Fruit fly (Drosophila melanogaster): Measurements from ENCODE around the gene Coprox.
A peak's percentile ranks its signal among the peaks of the same experiment; 100 is the strongest.

Coprox gene

dm6 chr2L:6922091-6922753 is 42.0 kb upstream of the Coprox start (continued):
- TF ChIP-seq btn (GFP tag; optimal IDR thresholded peaks at IDR 0.05) = peak; percentile 21
- no peak for TF ChIP-seq ttk (GFP tag; IDR thresholded peaks at IDR 0.05)
- no peak for TF ChIP-seq eyg (GFP tag; optimal IDR thresholded peaks at IDR 0.05)
- peak; percentile 70 for TF ChIP-seq phol (tag; optimal IDR thresholded peaks at IDR 0.05)
- TF ChIP-seq MTF-1 (GFP tag; optimal IDR thresholded peaks at IDR 0.05; ENCODE audit: borderline replicate concordance) = no peak
- TF ChIP-seq CG14860 (GFP tag; IDR thresholded peaks at IDR 0.05; ENCODE audit: partially characterized antibody) = no peak
- TF ChIP-seq Scr (GFP tag; IDR thresholded peaks at IDR 0.05; ENCODE audit: partially characterized antibody) = no peak
- peak; percentile 78 for TF ChIP-seq CG2712 (tag; optimal IDR thresholded peaks at IDR 0.05)
- TF ChIP-seq gro (GFP tag; optimal IDR thresholded peaks at IDR 0.05) = no peak
- TF ChIP-seq Sox102F (GFP tag; optimal IDR thresholded peaks at IDR 0.05) = no peak
- TF ChIP-seq CG30431 (GFP tag; optimal IDR thresholded peaks at IDR 0.05) = no peak
- TF ChIP-seq Deaf1 (tag; optimal IDR thresholded peaks at IDR 0.05) = no peak
- peak; percentile 36 for TF ChIP-seq salm (tag; optimal IDR thresholded peaks at IDR 0.05)
- TF ChIP-seq jing (GFP tag; optimal IDR thresholded peaks at IDR 0.05) = no peak
- TF ChIP-seq Rfx (GFP tag; IDR thresholded peaks at IDR 0.05) = no peak; the same call in 1 of the 2 replicates
- peak; percentile 58 for TF ChIP-seq CG12744 (GFP tag; optimal IDR thresholded peaks at IDR 0.05)
- no peak for TF ChIP-seq Dll (GFP tag; IDR thresholded peaks at IDR 0.05; ENCODE audit: partially characterized antibody)
- peak; percentile 19 for TF ChIP-seq CG4282 (GFP tag; optimal IDR thresholded peaks at IDR 0.05)
- no peak for TF ChIP-seq CG6272 (GFP tag; IDR thresholded peaks at IDR 0.05)
- TF ChIP-seq CG17912 (GFP tag; optimal IDR thresholded peaks at IDR 0.05) = no peak
- peak; percentile 32 for TF ChIP-seq CG3407 (GFP tag; optimal IDR thresholded peaks at IDR 0.05)
- peak; percentile 76 for TF ChIP-seq Xbp1 (GFP tag; optimal IDR thresholded peaks at IDR 0.05)
- peak; percentile 70 for TF ChIP-seq onecut (GFP tag; IDR thresholded peaks at IDR 0.05)
- no peak for TF ChIP-seq CG5180 (GFP tag; optimal IDR thresholded peaks at IDR 0.05)
- no peak for TF ChIP-seq Gsc (GFP tag; IDR thresholded peaks at IDR 0.05)
- TF ChIP-seq CG12769 (tag; optimal IDR thresholded peaks at IDR 0.05) = peak; percentile 61
- no peak for TF ChIP-seq tll (GFP tag; optimal IDR thresholded peaks at IDR 0.05)
- TF ChIP-seq CG30020 (tag; optimal IDR thresholded peaks at IDR 0.05) = no peak
- TF ChIP-seq CG17385 (GFP tag; optimal IDR thresholded peaks at IDR 0.05) = peak; percentile 68
- no peak for TF ChIP-seq schlank (tag; optimal IDR thresholded peaks at IDR 0.05)
- no peak for TF ChIP-seq aop (GFP tag; IDR thresholded peaks at IDR 0.05)
- TF ChIP-seq grn (GFP tag; optimal IDR thresholded peaks at IDR 0.05) = no peak
- peak; percentile 65 for TF ChIP-seq Dip3 (GFP tag; optimal IDR thresholded peaks at IDR 0.05)
- TF ChIP-seq usp (GFP tag; optimal IDR thresholded peaks at IDR 0.05) = no peak
- no peak for TF ChIP-seq CG15269 (tag; optimal IDR thresholded peaks at IDR 0.05)
- TF ChIP-seq abd-A (tag; optimal IDR thresholded peaks at IDR 0.05) = no peak
- peak; percentile 1 for TF ChIP-seq kah (GFP tag; optimal IDR thresholded peaks at IDR 0.05)
- no peak; the same call in 2 of the 3 replicates for TF ChIP-seq B-H1 (GFP tag; IDR thresholded peaks at IDR 0.05)
- no peak for TF ChIP-seq Jarid2 (GFP tag; optimal IDR thresholded peaks at IDR 0.05)
- TF ChIP-seq Dbx (GFP tag; IDR thresholded peaks at IDR 0.05) = peak; percentile 74; the same call in 2 of the 3 replicates
- no peak for TF ChIP-seq NFAT (GFP tag; IDR thresholded peaks at IDR 0.05)
- TF ChIP-seq CG42726 (GFP tag; IDR thresholded peaks at IDR 0.05; ENCODE audit: partially characterized antibody) = no peak
- TF ChIP-seq CG17568 (GFP tag; optimal IDR thresholded peaks at IDR 0.05) = peak; percentile 77
- peak; percentile 52 for TF ChIP-seq Max (GFP tag; optimal IDR thresholded peaks at IDR 0.05)
- peak; percentile 53 for TF ChIP-seq CG13775 (GFP tag; optimal IDR thresholded peaks at IDR 0.05)
- TF ChIP-seq CG43689 (GFP tag; IDR thresholded peaks at IDR 0.05) = no peak
- TF ChIP-seq NfI (GFP tag; optimal IDR thresholded peaks at IDR 0.05) = no peak
- TF ChIP-seq CoRest (tag; optimal IDR thresholded peaks at IDR 0.05) = no peak
- TF ChIP-seq CG11723 (GFP tag; optimal IDR thresholded peaks at IDR 0.05) = no peak
